Worm (Caenorhabditis elegans) whole organism, midembryonic: Measurements from ENCODE around the gene lin-40.
A peak's percentile ranks its signal among the peaks of the same experiment; 100 is the strongest.

Experiments
- T22C8.4 ChIP-seq: fragments of 200-800 bp; sonication (Bioruptor generic); IDR thresholded peaks from 2 replicates; pipeline ENCODE4 v1.3.6; 2022; ENCODE audit warnings: missing genetic modification characterization, missing compliant biosample characterization
- cog-1 ChIP-seq: sonication (generic microtip); optimal IDR thresholded peaks from 2 replicates; lab custom pipeline; 2016; ENCODE audit warnings: missing genetic modification characterization, missing compliant biosample characterization
- flt-1 ChIP-seq: fragments of 200-800 bp; sonication (Bioruptor generic); IDR thresholded peaks from 2 replicates; pipeline ENCODE4 v1.3.6; 2022; ENCODE audit warnings: missing genetic modification characterization, missing compliant biosample characterization
- klf-2 ChIP-seq: fragments of 200-800 bp; sonication (Bioruptor generic); conservative IDR thresholded peaks from 2 replicates; pipeline ENCODE4 v1.3.6; 2022; ENCODE audit warnings: missing genetic modification reagents, missing genetic modification characterization, missing compliant biosample characterization
- med-1 ChIP-seq: sonication (generic microtip); optimal IDR thresholded peaks from 2 replicates; lab custom pipeline; 2017; ENCODE audit warnings: missing genetic modification characterization, mild to moderate bottlenecking, missing compliant biosample characterization, antibody characterized with exemption, missing genetic modification reagents; ENCODE audit not compliant: insufficient read depth
- ref-1 ChIP-seq: fragments of 200-800 bp; sonication (Bioruptor generic); conservative IDR thresholded peaks from 2 replicates; pipeline ENCODE4 v1.3.6; 2022; ENCODE audit warnings: missing genetic modification reagents, missing genetic modification characterization, missing compliant biosample characterization
- tab-1 ChIP-seq: fragments of 200-800 bp; sonication (Bioruptor generic); IDR thresholded peaks from 2 replicates; pipeline ENCODE4 v1.3.6; 2022; ENCODE audit warnings: missing genetic modification characterization, missing compliant biosample characterization
- ztf-23 ChIP-seq: fragments of 200-800 bp; sonication (Bioruptor generic); IDR thresholded peaks from 2 replicates; pipeline ENCODE4 v1.3.6; 2022; ENCODE audit warnings: missing genetic modification reagents, missing genetic modification characterization, missing compliant biosample characterization
- ztf-29 ChIP-seq: fragments of 200-800 bp; sonication (Bioruptor generic); IDR thresholded peaks from 2 replicates; pipeline ENCODE4 v1.3.6; 2022; ENCODE audit warnings: missing genetic modification reagents, missing genetic modification characterization, missing compliant biosample characterization

The lin-40 gene

ce11 chrV:3704688-3705087, at the start of gene lin-40:
Gene lin-40 (plus strand): TSS chrV:3704988.
- TF ChIP-seq flt-1 (GFP tag; lab: Robert Waterston, UW), result no peak
- TF ChIP-seq tab-1 (GFP tag; lab: Robert Waterston, UW), result no peak
- no peak for TF ChIP-seq ztf-23 (GFP tag; lab: Robert Waterston, UW)
- no peak for TF ChIP-seq ref-1 (GFP tag; lab: Robert Waterston, UW)
- no peak for TF ChIP-seq T22C8.4 (GFP tag; lab: Robert Waterston, UW)
- TF ChIP-seq klf-2 (GFP tag; lab: Robert Waterston, UW), result no peak
- TF ChIP-seq ztf-29 (GFP tag; lab: Robert Waterston, UW), result no peak
- TF ChIP-seq cog-1, result no peak
- no peak for TF ChIP-seq med-1 (GFP tag; lab: Kevin White, UChicago)

- TF ChIP-seq ztf-23 (GFP tag; lab: Robert Waterston, UW) (no peak), T22C8.4 (GFP tag; lab: Robert Waterston, UW) (no peak), med-1 (GFP tag; lab: Kevin White, UChicago) (no peak), tab-1 (GFP tag; lab: Robert Waterston, UW) (no peak), ref-1 (GFP tag; lab: Robert Waterston, UW) (no peak), cog-1 (no peak), ztf-29 (GFP tag; lab: Robert Waterston, UW) (no peak), flt-1 (GFP tag; lab: Robert Waterston, UW) (no peak), klf-2 (GFP tag; lab: Robert Waterston, UW) (no peak)
Measured at ce11 chrV:3659472-3659871, 45.3 kb upstream of the lin-40 start, which contains the start of gene acr-23. Gene acr-23 (minus strand): TSS chrV:3659572.

ce11 chrV:3666887-3667286, 37.9 kb upstream of the lin-40 start, which contains the start of gene str-113:
Gene str-113 (minus strand): TSS chrV:3666987.
- no peak for TF ChIP-seq flt-1 (GFP tag; lab: Robert Waterston, UW)
- TF ChIP-seq klf-2 (GFP tag; lab: Robert Waterston, UW), result no peak
- TF ChIP-seq med-1 (GFP tag; lab: Kevin White, UChicago), result no peak
- no peak for TF ChIP-seq tab-1 (GFP tag; lab: Robert Waterston, UW)
- TF ChIP-seq cog-1, result no peak
- no peak for TF ChIP-seq ztf-23 (GFP tag; lab: Robert Waterston, UW)
- TF ChIP-seq T22C8.4 (GFP tag; lab: Robert Waterston, UW), result no peak
- TF ChIP-seq ref-1 (GFP tag; lab: Robert Waterston, UW), result no peak
- TF ChIP-seq ztf-29 (GFP tag; lab: Robert Waterston, UW), result no peak

ce11 chrV:3668464-3668863, 36.3 kb upstream of the lin-40 start, which contains the start of gene Y39H10B.2:
Gene Y39H10B.2 (plus strand): TSS chrV:3668764.
- no peak for TF ChIP-seq tab-1 (GFP tag; lab: Robert Waterston, UW)

- TF ChIP-seq cog-1, result no peak
- no peak for TF ChIP-seq ztf-23 (GFP tag; lab: Robert Waterston, UW)
- TF ChIP-seq flt-1 (GFP tag; lab: Robert Waterston, UW), result no peak
- no peak for TF ChIP-seq ztf-29 (GFP tag; lab: Robert Waterston, UW)
- TF ChIP-seq tab-1 (GFP tag; lab: Robert Waterston, UW), result no peak
- no peak for TF ChIP-seq med-1 (GFP tag; lab: Kevin White, UChicago)
- no peak for TF ChIP-seq T22C8.4 (GFP tag; lab: Robert Waterston, UW)
- no peak for TF ChIP-seq ref-1 (GFP tag; lab: Robert Waterston, UW)
- TF ChIP-seq klf-2 (GFP tag; lab: Robert Waterston, UW), result no peak
Measured at ce11 chrV:3670499-3670898, 34.3 kb upstream of the lin-40 start, which contains the start of gene Y39H10B.3. Gene Y39H10B.3 (plus strand): TSS chrV:3670799.

- no peak for TF ChIP-seq T22C8.4 (GFP tag; lab: Robert Waterston, UW)
- TF ChIP-seq cog-1, result no peak
- no peak for TF ChIP-seq ztf-29 (GFP tag; lab: Robert Waterston, UW)
- no peak for TF ChIP-seq ztf-23 (GFP tag; lab: Robert Waterston, UW)
- no peak for TF ChIP-seq klf-2 (GFP tag; lab: Robert Waterston, UW)
Measured at ce11 chrV:3673080-3673479, 31.7 kb upstream of the lin-40 start, which contains the start of gene pals-33. Gene pals-33 (plus strand): TSS chrV:3673380.

- no peak for TF ChIP-seq tab-1 (GFP tag; lab: Robert Waterston, UW)
- no peak for TF ChIP-seq T22C8.4 (GFP tag; lab: Robert Waterston, UW)
- no peak for TF ChIP-seq ztf-29 (GFP tag; lab: Robert Waterston, UW)
- TF ChIP-seq med-1 (GFP tag; lab: Kevin White, UChicago), result no peak
- TF ChIP-seq klf-2 (GFP tag; lab: Robert Waterston, UW), result no peak
- TF ChIP-seq cog-1, result no peak
- TF ChIP-seq ztf-23 (GFP tag; lab: Robert Waterston, UW), result no peak
- no peak for TF ChIP-seq flt-1 (GFP tag; lab: Robert Waterston, UW)
- no peak for TF ChIP-seq ref-1 (GFP tag; lab: Robert Waterston, UW)
Measured at ce11 chrV:3677212-3677611, 27.6 kb upstream of the lin-40 start.

- TF ChIP-seq tab-1 (GFP tag; lab: Robert Waterston, UW), result no peak
- TF ChIP-seq cog-1, result no peak
- TF ChIP-seq ztf-23 (GFP tag; lab: Robert Waterston, UW), result no peak
- TF ChIP-seq T22C8.4 (GFP tag; lab: Robert Waterston, UW), result no peak
- TF ChIP-seq klf-2 (GFP tag; lab: Robert Waterston, UW), result no peak
- no peak for TF ChIP-seq flt-1 (GFP tag; lab: Robert Waterston, UW)
- no peak for TF ChIP-seq ref-1 (GFP tag; lab: Robert Waterston, UW)
Measured at ce11 chrV:3678513-3678912, 26.3 kb upstream of the lin-40 start.

ce11 chrV:3682553-3682952, 22.2 kb upstream of the lin-40 start, which contains the start of gene W08A12.3:
Gene W08A12.3 (plus strand): TSS chrV:3682853.
- TF ChIP-seq med-1 (GFP tag; lab: Kevin White, UChicago) (no peak), ztf-23 (GFP tag; lab: Robert Waterston, UW) (no peak)

- TF ChIP-seq ref-1 (GFP tag; lab: Robert Waterston, UW) (no peak), tab-1 (GFP tag; lab: Robert Waterston, UW) (0 out of 2 replicates have a peak, but pooled peaks have one; percentile 27)
Measured at ce11 chrV:3685790-3686208, 19.0 kb upstream of the lin-40 start, which contains the start of gene W08A12.2. Gene W08A12.2 (minus strand): TSS chrV:3685892.
